Worm (Caenorhabditis elegans) whole organism, midembryonic: ENCODE measurements around the gene vab-8.

Experiments used
- T22C8.4 ChIP-seq: fragments of 200-800 bp; sonication (Bioruptor generic); IDR thresholded peaks from 2 replicates; pipeline ENCODE4 v1.3.6; 2022; ENCODE audit warnings: missing genetic modification characterization, missing compliant biosample characterization
- cog-1 ChIP-seq: sonication (generic microtip); optimal IDR thresholded peaks from 2 replicates; lab custom pipeline; 2016; ENCODE audit warnings: missing genetic modification characterization, missing compliant biosample characterization
- flt-1 ChIP-seq: fragments of 200-800 bp; sonication (Bioruptor generic); IDR thresholded peaks from 2 replicates; pipeline ENCODE4 v1.3.6; 2022; ENCODE audit warnings: missing genetic modification characterization, missing compliant biosample characterization
- ref-1 ChIP-seq: fragments of 200-800 bp; sonication (Bioruptor generic); conservative IDR thresholded peaks from 2 replicates; pipeline ENCODE4 v1.3.6; 2022; ENCODE audit warnings: missing genetic modification reagents, missing genetic modification characterization, missing compliant biosample characterization
- tab-1 ChIP-seq: fragments of 200-800 bp; sonication (Bioruptor generic); IDR thresholded peaks from 2 replicates; pipeline ENCODE4 v1.3.6; 2022; ENCODE audit warnings: missing genetic modification characterization, missing compliant biosample characterization
- ztf-29 ChIP-seq: fragments of 200-800 bp; sonication (Bioruptor generic); IDR thresholded peaks from 2 replicates; pipeline ENCODE4 v1.3.6; 2022; ENCODE audit warnings: missing genetic modification reagents, missing genetic modification characterization, missing compliant biosample characterization

DNA sequence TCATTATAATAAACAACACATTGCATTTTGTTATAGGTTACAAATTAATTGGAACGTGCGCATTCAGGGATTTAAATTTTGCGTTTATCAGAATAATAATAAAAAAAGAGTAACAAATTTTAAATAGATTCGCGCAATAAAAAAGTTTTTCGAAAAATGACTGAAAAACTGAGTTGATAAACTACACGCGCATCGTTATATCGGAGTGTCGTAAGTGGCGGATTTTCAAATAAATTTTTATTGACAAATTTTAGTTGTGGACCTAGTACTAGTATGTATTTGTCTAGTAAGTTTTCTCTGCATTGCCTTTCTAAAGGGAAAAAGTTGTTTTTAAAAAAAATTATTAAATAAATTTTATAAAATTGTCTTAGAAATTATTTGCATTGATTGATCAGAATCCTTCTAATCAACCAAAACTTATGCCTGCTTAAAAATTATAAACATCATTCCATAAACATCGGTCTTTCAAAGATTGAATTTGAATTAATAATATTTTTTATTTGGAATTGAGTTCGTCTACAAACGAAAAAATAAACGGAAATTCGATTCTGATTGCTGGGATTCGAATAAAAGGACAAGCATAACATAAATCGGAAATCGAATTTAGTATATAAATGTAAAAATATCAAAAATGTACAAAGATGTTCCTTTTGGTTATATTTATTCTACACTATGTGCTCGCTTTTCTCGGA lies 28.7 kb upstream of the vab-8 start, which contains the start of gene srd-4:
- TF ChIP-seq flt-1 (no peak), T22C8.4 (GFP tag; lab: Robert Waterston, UW) (no peak), tab-1 (GFP tag; lab: Robert Waterston, UW) (no peak), ref-1 (GFP tag; lab: Robert Waterston, UW) (no peak), ztf-29 (GFP tag; lab: Robert Waterston, UW) (no peak), cog-1 (tag; lab: Kevin White, UChicago) (no peak)
